Worm (Caenorhabditis elegans) whole organism, late embryonic: ENCODE measurements around the gene tag-243.
A peak's percentile ranks its signal among the peaks of the same experiment; 100 is the strongest.

Experiments used
- C08G9.2 ChIP-seq: sonication (generic microtip); optimal IDR thresholded peaks from 2 replicates; lab custom pipeline; 2016; ENCODE audit warnings: mild to moderate bottlenecking, missing genetic modification characterization, moderate library complexity, missing compliant biosample characterization
- K02D7.2 ChIP-seq: sonication (generic microtip); optimal IDR thresholded peaks from 2 replicates; lab custom pipeline; 2017; ENCODE audit warnings: mild to moderate bottlenecking, missing genetic modification characterization, missing compliant biosample characterization
- K09A11.1 ChIP-seq: sonication (generic microtip); optimal IDR thresholded peaks from 2 replicates; lab custom pipeline; 2017; ENCODE audit warnings: antibody characterized with exemption, mild to moderate bottlenecking, missing genetic modification characterization, missing compliant biosample characterization; ENCODE audit not compliant: insufficient read depth
- T23F11.4 ChIP-seq: fragments of 200-800 bp; sonication (Bioruptor generic); optimal IDR thresholded peaks from 2 replicates; lab custom pipeline; 2018; ENCODE audit warnings: mild to moderate bottlenecking, missing genetic modification characterization, missing compliant biosample characterization
- Y22D7AL.16 ChIP-seq: sonication (generic microtip); optimal IDR thresholded peaks from 2 replicates; lab custom pipeline; 2016; ENCODE audit warnings: missing genetic modification characterization, missing compliant biosample characterization
- ama-1 ChIP-seq: fragments of 150-350 bp; optimal IDR thresholded peaks from 2 replicates; lab custom pipeline; 2014
- ceh-14 ChIP-seq: sonication (generic microtip); optimal IDR thresholded peaks from 2 replicates; lab custom pipeline; 2016; ENCODE audit warnings: missing genotype, missing genetic modification characterization, missing compliant biosample characterization
- ceh-18 ChIP-seq: sonication (generic microtip); optimal IDR thresholded peaks from 2 replicates; lab custom pipeline; 2016; ENCODE audit warnings: missing genetic modification characterization, missing compliant biosample characterization
- ceh-2 ChIP-seq: sonication (generic microtip); optimal IDR thresholded peaks from 2 replicates; lab custom pipeline; 2016; ENCODE audit warnings: missing genotype, missing genetic modification characterization, missing compliant biosample characterization
- ceh-22 ChIP-seq: sonication (generic microtip); optimal IDR thresholded peaks from 2 replicates; lab custom pipeline; 2017; ENCODE audit warnings: missing biosample characterization, missing genetic modification characterization
- ceh-24 ChIP-seq: sonication (generic microtip); optimal IDR thresholded peaks from 2 replicates; lab custom pipeline; 2016; ENCODE audit warnings: mild to moderate bottlenecking, missing genetic modification characterization, missing compliant biosample characterization
- ceh-31 ChIP-seq: sonication (generic microtip); optimal IDR thresholded peaks from 2 replicates; lab custom pipeline; 2016; ENCODE audit warnings: missing genetic modification characterization, missing compliant biosample characterization
- ceh-45 ChIP-seq: fragments of 200-800 bp; sonication (Bioruptor generic); IDR thresholded peaks from 2 replicates; pipeline ENCODE4 v1.3.6; 2022; ENCODE audit warnings: missing genetic modification reagents, missing genetic modification characterization, missing compliant biosample characterization
- dmd-4 ChIP-seq: sonication (generic microtip); optimal IDR thresholded peaks from 2 replicates; lab custom pipeline; 2016; ENCODE audit warnings: borderline replicate concordance, missing genetic modification characterization, missing compliant biosample characterization
- dve-1 ChIP-seq: sonication (generic microtip); optimal IDR thresholded peaks from 2 replicates; lab custom pipeline; 2017; ENCODE audit warnings: antibody characterized with exemption, mild to moderate bottlenecking, missing genetic modification characterization, missing compliant biosample characterization
- elt-4 ChIP-seq: sonication (generic microtip); optimal IDR thresholded peaks from 2 replicates; lab custom pipeline; 2016; ENCODE audit warnings: missing genetic modification characterization, missing compliant biosample characterization
- ets-4 ChIP-seq: sonication (generic microtip); optimal IDR thresholded peaks from 2 replicates; lab custom pipeline; 2016; ENCODE audit warnings: missing genetic modification characterization, missing compliant biosample characterization
- fax-1 ChIP-seq: sonication (generic microtip); optimal IDR thresholded peaks from 2 replicates; lab custom pipeline; 2016; ENCODE audit warnings: missing genotype, missing genetic modification characterization, missing compliant biosample characterization
- fkh-10 ChIP-seq: fragments of 150-350 bp; optimal IDR thresholded peaks from 2 replicates; lab custom pipeline; 2014; ENCODE audit warnings: missing biosample characterization, missing genetic modification reagents, missing genetic modification characterization
- fkh-6 ChIP-seq: sonication (generic microtip); optimal IDR thresholded peaks from 2 replicates; lab custom pipeline; 2016; ENCODE audit warnings: missing genetic modification characterization, missing compliant biosample characterization
- gmeb-2 ChIP-seq: sonication (generic microtip); optimal IDR thresholded peaks from 2 replicates; lab custom pipeline; 2016; ENCODE audit warnings: missing genetic modification characterization, inconsistent platforms, missing compliant biosample characterization
- hlh-15 ChIP-seq: sonication (generic microtip); optimal IDR thresholded peaks from 2 replicates; lab custom pipeline; 2016; ENCODE audit warnings: missing genetic modification characterization, missing compliant biosample characterization
- hlh-6 ChIP-seq: sonication (generic microtip); optimal IDR thresholded peaks from 2 replicates; lab custom pipeline; 2016; ENCODE audit warnings: missing genotype, missing genetic modification characterization, missing compliant biosample characterization
- hlh-8 ChIP-seq: sonication (generic microtip); optimal IDR thresholded peaks from 2 replicates; lab custom pipeline; 2016; ENCODE audit warnings: missing genotype, missing genetic modification characterization, missing compliant biosample characterization
- lim-6 ChIP-seq: sonication (generic microtip); optimal IDR thresholded peaks from 2 replicates; lab custom pipeline; 2016; ENCODE audit warnings: missing genetic modification characterization, missing compliant biosample characterization
- lin-11 ChIP-seq: fragments of 200-800 bp; sonication (Bioruptor generic); optimal IDR thresholded peaks from 2 replicates; lab custom pipeline; 2018; ENCODE audit warnings: mild to moderate bottlenecking, missing genetic modification characterization, missing compliant biosample characterization
- nfya-1 ChIP-seq: sonication (generic microtip); optimal IDR thresholded peaks from 2 replicates; lab custom pipeline; 2017; ENCODE audit warnings: missing genetic modification characterization, mild to moderate bottlenecking, missing compliant biosample characterization, antibody characterized with exemption, moderate library complexity
- nhr-11 ChIP-seq: fragments of 150-350 bp; optimal IDR thresholded peaks from 2 replicates; lab custom pipeline; 2014; ENCODE audit warnings: missing biosample characterization, missing genetic modification characterization
- npax-4 ChIP-seq: sonication (generic microtip); optimal IDR thresholded peaks from 2 replicates; lab custom pipeline; 2016; ENCODE audit warnings: missing genetic modification characterization, missing compliant biosample characterization
- odd-2 ChIP-seq: sonication (generic microtip); optimal IDR thresholded peaks from 2 replicates; lab custom pipeline; 2017; ENCODE audit warnings: antibody characterized with exemption, mild to moderate bottlenecking, missing genetic modification characterization, missing compliant biosample characterization
- pag-3 ChIP-seq: sonication (generic microtip); optimal IDR thresholded peaks from 2 replicates; lab custom pipeline; 2016; ENCODE audit warnings: missing compliant biosample characterization, missing genetic modification characterization, borderline replicate concordance
- pha-4 ChIP-seq: fragments of 150-350 bp; optimal IDR thresholded peaks from 2 replicates; lab custom pipeline; 2018; ENCODE audit warnings: missing biosample characterization, missing genetic modification reagents, missing genetic modification characterization
- pros-1 ChIP-seq: fragments of 150-350 bp; optimal IDR thresholded peaks from 2 replicates; lab custom pipeline; 2014; ENCODE audit warnings: missing biosample characterization, missing genetic modification reagents, missing genetic modification characterization
- ref-2 ChIP-seq: sonication (generic microtip); optimal IDR thresholded peaks from 2 replicates; lab custom pipeline; 2016; ENCODE audit warnings: missing genetic modification characterization, missing compliant biosample characterization
- sox-2 ChIP-seq: fragments of 200-800 bp; sonication (Bioruptor generic); IDR thresholded peaks from 2 replicates; pipeline ENCODE4 v1.3.6; 2022; ENCODE audit warnings: missing genetic modification reagents, missing genetic modification characterization, missing compliant biosample characterization
- sox-4 ChIP-seq: sonication (generic microtip); optimal IDR thresholded peaks from 2 replicates; lab custom pipeline; 2017; ENCODE audit warnings: mild to moderate bottlenecking, missing genetic modification characterization, inconsistent platforms, missing compliant biosample characterization
- syd-9 ChIP-seq: sonication (generic microtip); optimal IDR thresholded peaks from 2 replicates; lab custom pipeline; 2016; ENCODE audit warnings: mild to moderate bottlenecking, missing genetic modification characterization, moderate library complexity, missing compliant biosample characterization
- tbx-2 ChIP-seq: sonication (generic microtip); optimal IDR thresholded peaks from 2 replicates; lab custom pipeline; 2016; ENCODE audit warnings: missing genetic modification characterization, missing compliant biosample characterization
- tbx-7 ChIP-seq: sonication (generic microtip); optimal IDR thresholded peaks from 2 replicates; lab custom pipeline; 2016; ENCODE audit warnings: missing genotype, missing genetic modification characterization, missing compliant biosample characterization
- ttx-3 ChIP-seq: sonication (generic microtip); optimal IDR thresholded peaks from 2 replicates; lab custom pipeline; 2016; ENCODE audit warnings: missing genetic modification reagents, missing genetic modification characterization, missing compliant biosample characterization
- unc-86 ChIP-seq: sonication (generic microtip); optimal IDR thresholded peaks from 2 replicates; lab custom pipeline; 2016; ENCODE audit warnings: missing genetic modification characterization, missing compliant biosample characterization
- zip-5 ChIP-seq: sonication (generic microtip); optimal IDR thresholded peaks from 2 replicates; lab custom pipeline; 2016; ENCODE audit warnings: missing genetic modification characterization, missing compliant biosample characterization

tag-243 gene

ce11 chrIII:4689595-4689994, 1.3 kb upstream of the tag-243 start (continued):
- TF ChIP-seq dve-1 (peak; percentile 77), ref-2 (peak; percentile 88), ttx-3 (tag; lab: Kevin White, UChicago) (peak; percentile 75), ama-1 (no peak), hlh-6 (peak; percentile 87), syd-9 (peak; percentile 80), tbx-7 (no peak), pag-3 (no peak), K09A11.1 (peak; percentile 57), fax-1 (peak; percentile 70), zip-5 (tag; lab: Kevin White, UChicago) (peak; percentile 35), nhr-11 (tag; lab: Kevin White, UChicago) (no peak), lim-6 (tag; lab: Kevin White, UChicago) (no peak), gmeb-2 (peak; percentile 80), unc-86 (peak; percentile 59), T23F11.4 (GFP tag; lab: Kevin White, UChicago) (peak; percentile 63), ceh-31 (tag; lab: Kevin White, UChicago) (peak; percentile 30)

ce11 chrIII:4688965-4689364, 709 bp upstream of the tag-243 start, which contains the start of gene ppat-1:
ppat-1 (plus strand) TSS chrIII:4689280.
- TF ChIP-seq Y22D7AL.16 (tag; lab: Kevin White, UChicago), result no peak
- TF ChIP-seq sox-4 (tag; lab: Kevin White, UChicago), result no peak
- TF ChIP-seq tbx-2, result no peak
- TF ChIP-seq elt-4 (tag; lab: Kevin White, UChicago), result no peak
- TF ChIP-seq ceh-24 (tag; lab: Kevin White, UChicago), result no peak

- no peak for TF ChIP-seq ets-4 (tag; lab: Kevin White, UChicago)
- peak; percentile 5 for TF ChIP-seq ceh-18 (tag; lab: Kevin White, UChicago)
Measured at ce11 chrIII:4687134-4687533, 1.1 kb downstream of the tag-243 start.

ce11 chrIII:4679963-4680484, 8.2 kb downstream of the tag-243 start, which contains the start of gene srg-11:
srg-11 (plus strand) TSS chrIII:4680013.
- TF ChIP-seq dmd-4 (tag; lab: Kevin White, UChicago) (no peak), fkh-10 (GFP tag; lab: Kevin White, UChicago) (no peak), dve-1 (no peak), C08G9.2 (tag; lab: Kevin White, UChicago) (no peak), nfya-1 (tag; lab: Kevin White, UChicago) (no peak), odd-2 (tag; lab: Kevin White, UChicago) (no peak), gmeb-2 (no peak), pros-1 (no peak), sox-2 (GFP tag; lab: Robert Waterston, UW) (no peak), ceh-45 (no peak), lin-11 (no peak), ttx-3 (tag; lab: Kevin White, UChicago) (no peak), tbx-7 (no peak), ceh-22 (tag; lab: Kevin White, UChicago) (no peak)
- TF ChIP-seq, all 69 proteins: peak for 0

- TF ChIP-seq ceh-14 (no peak), npax-4 (tag; lab: Kevin White, UChicago) (no peak), pha-4 (tag; lab: Kevin White, UChicago) (no peak), T23F11.4 (GFP tag; lab: Kevin White, UChicago) (no peak), hlh-8 (tag; lab: Kevin White, UChicago) (no peak), ceh-2 (no peak), hlh-15 (tag; lab: Kevin White, UChicago) (no peak), fkh-6 (no peak), K02D7.2 (tag; lab: Kevin White, UChicago) (no peak)
Measured at ce11 chrIII:4677466-4677865, 10.8 kb downstream of the tag-243 start, which contains the start of gene srg-10. srg-10 (plus strand) TSS chrIII:4677766.
